Worm (Caenorhabditis elegans) whole organism, L2 larva: ENCODE data around the gene fbxb-91.

Experiments
- ama-1 ChIP-seq: fragments of 150-350 bp; optimal IDR thresholded peaks from 2 replicates; lab custom pipeline; 2018; ENCODE audit warnings: inconsistent platforms
- ceh-82 ChIP-seq: fragments of 150-350 bp; optimal IDR thresholded peaks from 2 replicates; lab custom pipeline; 2014; ENCODE audit warnings: missing biosample characterization, missing genetic modification characterization
- egl-27 ChIP-seq: sonication (generic microtip); optimal IDR thresholded peaks from 3 replicates; lab custom pipeline; 2017; ENCODE audit warnings: missing biosample characterization, missing genetic modification reagents, missing genetic modification characterization
- elt-1 ChIP-seq: fragments of 150-350 bp; optimal IDR thresholded peaks from 2 replicates; lab custom pipeline; 2014; ENCODE audit warnings: missing biosample characterization, missing genetic modification characterization
- lsy-2 ChIP-seq, 2 experiments: fragments of 150-350 bp in 1 of 2; sonication (generic microtip) in 1 of 2; optimal IDR thresholded peaks; 2 replicates each; lab custom pipeline; 2014 to 2017; ENCODE audit warnings: missing biosample characterization in 2 of 2, missing genetic modification characterization in 2 of 2
- mdl-1 ChIP-seq, 2 experiments: fragments of 150-350 bp in 1 of 2; sonication (generic microtip) in 1 of 2; optimal IDR thresholded peaks; 2 replicates each; lab custom pipeline; 2017; ENCODE audit warnings: missing biosample characterization in 2 of 2, missing genetic modification characterization in 2 of 2
- nhr-11 ChIP-seq: fragments of 150-350 bp; optimal IDR thresholded peaks from 2 replicates; lab custom pipeline; 2014; ENCODE audit warnings: missing biosample characterization, missing genetic modification characterization
- nhr-12 ChIP-seq: fragments of 150-350 bp; optimal IDR thresholded peaks from 2 replicates; lab custom pipeline; 2014; ENCODE audit warnings: missing biosample characterization, missing genetic modification characterization
- unc-39 ChIP-seq: fragments of 150-350 bp; optimal IDR thresholded peaks from 2 replicates; lab custom pipeline; 2014; ENCODE audit warnings: missing biosample characterization, missing genetic modification characterization
- unc-62 ChIP-seq: fragments of 150-350 bp; optimal IDR thresholded peaks from 2 replicates; lab custom pipeline; 2014; ENCODE audit warnings: missing biosample characterization, missing genetic modification reagents, missing genetic modification characterization
- ztf-11 ChIP-seq: sonication (generic microtip); optimal IDR thresholded peaks from 2 replicates; lab custom pipeline; 2017; ENCODE audit warnings: missing biosample characterization, missing genetic modification characterization

ce11 chrII:3788356-3788962 is 37.9 kb upstream of the fbxb-91 start:
- TF ChIP-seq ama-1 (lab: Kevin White, UChicago) (no peak), ztf-11 (no peak), unc-62 (GFP tag; lab: Kevin White, UChicago) (no peak), nhr-11 (tag; lab: Kevin White, UChicago) (no peak), lsy-2 (tag; optimal IDR thresholded peaks at IDR 0.05; lab: Kevin White, UChicago) (no peak), egl-27 (no peak), ceh-82 (tag; lab: Kevin White, UChicago) (no peak), unc-39 (tag; lab: Kevin White, UChicago) (no peak), nhr-12 (no peak), elt-1 (tag; lab: Kevin White, UChicago) (no peak), mdl-1 (tag; optimal IDR thresholded peaks at IDR 0.05; lab: Kevin White, UChicago) (no peak)
